Worm (Caenorhabditis elegans) whole organism, L4/young adult: ENCODE results near the gene C45G9.14.
A peak's percentile ranks its signal among the peaks of the same experiment; 100 is the strongest.
"Not testable (repeated sequence)": the region's sequence is repeated elsewhere in the genome, so short reads cannot be mapped to it uniquely, and the experiment has no call there.

Source experiments
- W03F9.2 ChIP-seq: fragments of 150-350 bp; optimal IDR thresholded peaks from 2 replicates; lab custom pipeline; 2014; ENCODE audit warnings: missing biosample characterization, missing genetic modification characterization
- dao-5 ChIP-seq: sonication (generic microtip); optimal IDR thresholded peaks from 2 replicates; lab custom pipeline; 2016; ENCODE audit warnings: missing genotype, missing genetic modification characterization, moderate library complexity, missing compliant biosample characterization
- him-1 ChIP-seq: sonication (generic microtip); optimal IDR thresholded peaks from 2 replicates; lab custom pipeline; 2016; ENCODE audit warnings: missing genotype, missing genetic modification reagents, missing genetic modification characterization, missing compliant biosample characterization

Gene C45G9.14

ce11 chrIII:5051949-5052348, 7.1 kb downstream of the C45G9.14 start, which contains the start of gene C45G9.15:
Gene C45G9.15 (minus strand): TSS chrIII:5052049.
- no peak for TF ChIP-seq him-1 (tag; lab: Kevin White, UChicago)

- no peak for TF ChIP-seq him-1 (tag; lab: Kevin White, UChicago)
- no peak for TF ChIP-seq dao-5 (tag; lab: Kevin White, UChicago)
- TF ChIP-seq W03F9.2: no peak
Observed at ce11 chrIII:5053541-5053940, 8.7 kb downstream of the C45G9.14 start, which contains the start of gene C45G9.8. Gene C45G9.8 (minus strand): TSS chrIII:5053641.

- not testable (repeated sequence) for TF ChIP-seq W03F9.2; him-1 (tag; lab: Kevin White, UChicago); dao-5 (tag; lab: Kevin White, UChicago)
Observed at ce11 chrIII:5055709-5056108, 10.9 kb downstream of the C45G9.14 start, which contains the start of gene C45G9.9. Gene C45G9.9 (minus strand): TSS chrIII:5055809.

- TF ChIP-seq W03F9.2 (no peak), him-1 (tag; lab: Kevin White, UChicago) (no peak), dao-5 (tag; lab: Kevin White, UChicago) (no peak)
Observed at ce11 chrIII:5061798-5062197, 17.0 kb downstream of the C45G9.14 start, which contains the start of gene C45G9.10. Gene C45G9.10 (minus strand): TSS chrIII:5061898.

DNA sequence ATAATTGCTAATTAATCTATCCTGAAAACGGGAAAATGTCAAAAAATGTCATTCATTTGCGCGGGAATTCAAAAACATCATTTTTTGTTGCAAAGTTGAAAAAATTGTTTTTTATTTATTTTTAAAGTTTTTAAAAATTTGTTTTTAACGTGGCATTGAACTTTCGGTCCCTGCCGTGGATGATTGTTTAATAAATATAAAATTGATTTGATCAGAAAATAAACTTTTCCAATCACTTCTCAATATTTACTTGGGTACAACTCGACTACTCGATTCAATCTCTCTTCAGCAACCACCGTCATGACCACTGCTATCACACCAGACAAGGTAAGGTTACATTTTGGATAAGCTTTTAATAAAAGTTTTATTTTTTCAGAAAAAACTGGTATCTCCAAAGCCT, 17.6 kb downstream of the C45G9.14 start, which contains the start of gene C45G9.4:
C45G9.4 (plus strand) TSS at position 301 of the 400 bp plus-strand sequence.
- not testable (repeated sequence) for TF ChIP-seq dao-5 (tag; lab: Kevin White, UChicago); W03F9.2; him-1 (tag; lab: Kevin White, UChicago)

DNA sequence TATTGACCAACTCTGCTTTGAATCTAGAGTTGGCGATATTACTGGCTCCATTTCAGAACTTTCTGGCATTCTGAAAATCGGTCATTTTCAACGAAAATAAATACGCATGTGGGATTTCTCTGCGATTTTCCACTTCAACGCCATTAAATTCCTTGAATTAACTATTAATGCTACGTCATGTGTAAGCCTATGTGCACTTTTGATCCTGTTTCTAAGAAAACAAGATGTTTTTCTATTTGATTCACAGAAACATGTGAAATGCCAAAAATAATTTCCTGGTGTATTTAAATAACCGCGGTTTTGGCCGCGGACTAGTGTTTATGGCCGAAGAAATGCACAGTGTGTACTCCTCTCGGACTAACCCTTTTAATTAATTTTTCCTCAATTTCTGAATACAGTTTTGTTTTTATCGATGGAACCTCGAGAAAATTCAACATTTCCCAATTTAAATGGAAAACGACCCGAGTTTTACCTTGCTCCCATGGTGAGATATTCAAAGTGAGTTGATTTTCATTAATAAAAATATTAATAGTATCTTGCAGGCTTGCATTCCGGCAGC, 23.9 kb downstream of the C45G9.14 start, which contains the start of the genes C45G9.11 and C45G9.2:
C45G9.11 (minus strand) TSS at position 51 of the 559 bp plus-strand sequence.
C45G9.2 (plus strand) TSS at position 392 of the 559 bp plus-strand sequence.
- TF ChIP-seq dao-5 (tag; lab: Kevin White, UChicago) (no peak), W03F9.2 (peak; percentile 40), him-1 (tag; lab: Kevin White, UChicago) (peak; percentile 59)

ce11 chrIII:5071509-5071908, 26.7 kb downstream of the C45G9.14 start, which contains the start of gene C45G9.12:
Gene C45G9.12 (minus strand): TSS chrIII:5071609.
- no peak for TF ChIP-seq him-1 (tag; lab: Kevin White, UChicago)
- no peak for TF ChIP-seq dao-5 (tag; lab: Kevin White, UChicago)
- no peak for TF ChIP-seq W03F9.2

- TF ChIP-seq dao-5 (tag; lab: Kevin White, UChicago) (no peak), him-1 (tag; lab: Kevin White, UChicago) (no peak), W03F9.2 (no peak)
Observed at ce11 chrIII:5074398-5074797, 29.6 kb downstream of the C45G9.14 start, which contains the start of gene ttbk-6. Gene ttbk-6 (plus strand): TSS chrIII:5074698.

- TF ChIP-seq him-1 (tag; lab: Kevin White, UChicago): no peak
- no peak for TF ChIP-seq dao-5 (tag; lab: Kevin White, UChicago)
- TF ChIP-seq W03F9.2: no peak
Observed at ce11 chrIII:5076569-5076968, 31.8 kb downstream of the C45G9.14 start.

ce11 chrIII:5077150-5077814, 32.5 kb downstream of the C45G9.14 start, which contains the start of gene alh-1:
Gene alh-1 (plus strand): TSS chrIII:5077764.
- no peak for TF ChIP-seq W03F9.2
- no peak for TF ChIP-seq him-1 (tag; lab: Kevin White, UChicago)
- TF ChIP-seq dao-5 (tag; lab: Kevin White, UChicago): no peak

DNA sequence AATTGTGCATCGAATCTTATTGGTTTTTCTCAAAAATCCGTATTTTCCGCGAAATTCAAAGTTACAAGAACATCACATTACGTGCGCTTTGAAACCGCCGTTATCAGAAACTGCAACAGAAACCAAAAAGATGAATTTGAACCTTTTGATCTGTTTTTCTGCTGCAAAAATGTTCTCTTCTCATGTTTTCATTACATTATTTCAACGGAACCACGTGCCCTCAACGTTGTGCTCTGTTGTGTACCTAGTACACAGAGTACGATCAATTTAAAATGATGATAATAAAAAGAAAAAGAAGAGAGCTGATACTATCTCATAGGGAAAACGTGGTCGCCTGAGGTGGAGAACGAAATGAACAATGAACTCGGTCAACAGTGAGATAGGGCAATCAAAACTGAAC, 33.3 kb downstream of the C45G9.14 start:
- TF ChIP-seq him-1 (tag; lab: Kevin White, UChicago) (no peak), W03F9.2 (no peak), dao-5 (tag; lab: Kevin White, UChicago) (no peak)

- TF ChIP-seq him-1 (tag; lab: Kevin White, UChicago): peak; percentile 81
- no peak for TF ChIP-seq dao-5 (tag; lab: Kevin White, UChicago)
- peak; percentile 1 for TF ChIP-seq W03F9.2
Observed at ce11 chrIII:5080700-5081572, 36.1 kb downstream of the C45G9.14 start.

- TF ChIP-seq dao-5 (tag; lab: Kevin White, UChicago): no peak
- TF ChIP-seq W03F9.2: no peak
- TF ChIP-seq him-1 (tag; lab: Kevin White, UChicago): no peak
Observed at ce11 chrIII:5081573-5081823, 36.7 kb downstream of the C45G9.14 start, which contains the start of gene cox-6A. Gene cox-6A (plus strand): TSS chrIII:5081724.
